Worm (Caenorhabditis elegans): Measurements from ENCODE around the gene cox-5A.

DNA sequence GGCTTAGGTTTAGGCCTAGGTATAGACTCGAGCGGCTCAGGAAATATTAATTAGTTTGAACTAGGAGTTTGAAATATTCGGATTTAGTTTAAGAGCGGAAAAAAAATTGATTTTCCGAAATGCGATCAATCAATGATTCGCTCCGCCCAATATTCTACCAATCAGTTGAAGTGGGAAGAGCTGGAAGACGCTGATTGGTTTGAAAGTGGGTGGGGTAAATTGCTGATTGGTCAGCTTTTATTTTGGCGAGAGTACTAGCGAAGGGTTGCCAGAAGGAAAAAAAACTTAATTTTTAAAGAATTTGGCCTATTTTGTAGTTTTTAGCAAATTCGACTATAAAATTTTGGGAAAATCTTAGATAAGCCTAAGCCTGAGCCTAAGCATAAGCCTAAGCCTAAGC is 38.8 kb downstream of the cox-5A start:
- no peak for TF ChIP-seq ceh-34 (tag; optimal IDR thresholded peaks at IDR 0.05)
- no peak for TF ChIP-seq ama-1 (optimal IDR thresholded peaks at IDR 0.05)
- TF ChIP-seq ref-2 (tag; optimal IDR thresholded peaks at IDR 0.05): no peak
- no peak for TF ChIP-seq nhr-11 (tag; optimal IDR thresholded peaks at IDR 0.05)
- no peak for TF ChIP-seq fkh-10 (GFP tag; optimal IDR thresholded peaks at IDR 0.05)
- no peak for TF ChIP-seq zip-5 (tag; optimal IDR thresholded peaks at IDR 0.05)
